Worm (Caenorhabditis elegans) whole organism, dauer: ENCODE results near the gene pat-3.

Experiments
- unc-62 ChIP-seq: sonication (generic microtip); optimal IDR thresholded peaks from 2 replicates; lab custom pipeline; 2017; ENCODE audit warnings: missing biosample characterization, missing genetic modification reagents, missing genetic modification characterization

pat-3 gene

ce11 chrIII:3914049-3914448, at the start of gene pat-3:
Gene pat-3, minus strand, starts transcription at chrIII:3914149.
- no peak for TF ChIP-seq unc-62

- no peak for TF ChIP-seq unc-62
Observed at ce11 chrIII:3959987-3960386, 46.0 kb upstream of the pat-3 start, which contains the start of gene R10E9.3. Gene R10E9.3, plus strand, starts transcription at chrIII:3960221.

DNA sequence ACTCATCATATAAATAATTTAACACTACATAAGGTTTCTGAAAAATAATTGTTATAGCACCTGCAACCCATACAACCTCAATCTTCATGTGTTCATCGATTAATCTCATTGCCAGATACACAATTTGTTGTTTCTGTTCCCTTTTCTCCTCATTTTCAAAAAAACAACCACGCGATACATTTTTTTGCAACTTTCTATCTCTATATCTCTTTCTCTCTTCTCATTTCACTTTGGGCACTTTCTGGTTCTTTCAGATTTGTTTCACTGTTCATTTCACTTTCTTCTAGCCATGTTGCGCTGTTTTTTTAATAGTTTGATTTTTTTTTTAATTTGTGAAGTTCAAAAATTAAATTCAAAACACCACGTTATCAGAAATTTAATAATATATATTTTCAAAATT, 45.3 kb upstream of the pat-3 start:
- no peak for TF ChIP-seq unc-62

DNA sequence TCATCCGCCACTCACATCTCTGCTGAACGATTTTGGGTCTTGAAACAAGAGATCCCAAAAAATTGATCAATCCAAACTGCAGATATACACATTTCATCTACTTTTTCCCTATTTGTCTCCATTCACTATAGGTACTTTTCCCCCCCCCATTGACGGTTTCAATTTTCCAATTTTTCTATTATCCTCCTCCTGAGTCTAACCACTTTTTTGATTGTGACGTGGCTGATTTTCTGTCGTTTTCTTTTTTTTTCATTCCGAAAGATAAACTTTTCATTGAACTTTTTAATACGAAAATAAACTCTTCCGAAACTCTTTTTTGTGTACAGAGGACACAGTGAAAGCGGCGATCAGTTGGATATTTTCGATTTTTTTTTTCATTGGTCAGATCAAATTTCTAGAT, 43.9 kb upstream of the pat-3 start:
- no peak for TF ChIP-seq unc-62

ce11 chrIII:3957119-3957739, 43.3 kb upstream of the pat-3 start:
- TF ChIP-seq unc-62: no peak

DNA sequence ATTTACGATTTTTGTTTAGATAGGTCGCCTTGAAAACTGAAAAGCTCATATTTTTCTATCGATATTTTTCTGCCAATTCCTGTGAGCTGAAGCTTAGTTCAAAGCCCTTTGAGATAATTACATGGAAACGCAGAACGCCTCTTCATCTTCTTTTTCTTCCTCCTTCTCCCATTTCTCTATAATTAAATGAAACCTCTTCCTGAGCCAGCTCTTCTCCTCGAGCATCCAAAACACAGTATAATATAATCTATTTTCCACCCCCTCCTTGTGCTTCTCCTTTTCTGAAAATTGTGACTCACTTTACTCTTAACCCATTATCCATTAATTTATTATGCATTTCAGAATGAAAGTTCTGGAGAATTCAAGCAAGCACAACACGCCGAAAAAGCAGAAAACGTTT, 42.3 kb upstream of the pat-3 start, which contains the start of gene F37A8.5:
TSS of gene F37A8.5 (plus strand) at position 332 of the 400 bp plus-strand sequence.
- no peak for TF ChIP-seq unc-62

- no peak for TF ChIP-seq unc-62
Observed at ce11 chrIII:3955674-3956073, 41.7 kb upstream of the pat-3 start.

ce11 chrIII:3954828-3955227, 40.9 kb upstream of the pat-3 start:
- TF ChIP-seq unc-62: no peak

ce11 chrIII:3954220-3954619, 40.3 kb upstream of the pat-3 start:
- no peak for TF ChIP-seq unc-62

ce11 chrIII:3953235-3953634, 39.3 kb upstream of the pat-3 start:
- TF ChIP-seq unc-62: no peak

DNA sequence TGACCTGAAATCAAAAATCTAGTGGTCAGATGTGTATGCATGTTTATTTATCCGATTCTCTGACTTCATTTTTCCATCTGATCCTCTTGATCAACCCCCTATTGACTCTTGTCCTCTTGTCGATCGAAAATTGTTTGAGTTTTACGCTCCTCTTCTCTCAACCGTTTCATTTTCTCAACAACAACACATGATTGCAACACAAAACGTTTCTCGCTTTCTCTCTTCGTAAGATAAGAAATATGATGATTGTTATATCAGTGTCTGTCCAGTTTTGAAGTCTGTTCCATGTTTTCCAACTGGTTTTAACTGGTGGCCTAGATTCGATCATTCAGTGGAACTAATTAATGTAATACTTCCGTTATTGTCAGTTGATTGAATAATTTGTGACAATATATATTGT, 38.1 kb upstream of the pat-3 start:
- no peak for TF ChIP-seq unc-62

ce11 chrIII:3935808-3936207, 21.9 kb upstream of the pat-3 start, which contains the start of gene npl-10:
Gene npl-10, minus strand, starts transcription at chrIII:3935908.
- TF ChIP-seq unc-62: no peak

DNA sequence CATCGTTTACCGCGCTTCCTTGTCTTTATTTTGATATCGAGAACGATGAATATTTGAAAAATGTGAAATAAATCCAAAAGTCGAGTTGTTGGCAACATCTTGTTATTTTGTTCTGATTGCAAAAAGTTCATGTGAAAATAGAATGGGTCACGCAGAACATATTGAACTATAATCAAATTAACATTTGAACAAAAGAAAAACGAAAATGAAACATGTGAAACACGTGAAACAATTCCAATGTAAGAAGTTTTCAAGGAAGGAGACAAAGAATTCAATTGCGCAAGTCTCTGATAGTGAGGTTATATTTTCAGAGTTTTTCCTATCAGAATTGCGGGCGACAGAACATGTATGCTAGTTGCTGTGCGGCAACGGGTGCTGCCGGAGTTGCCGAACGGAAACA, 17.5 kb upstream of the pat-3 start, which contains the start of gene F37A8.2:
TSS of gene F37A8.2 (minus strand) at position 101 of the 400 bp plus-strand sequence.
- TF ChIP-seq unc-62: no peak

DNA sequence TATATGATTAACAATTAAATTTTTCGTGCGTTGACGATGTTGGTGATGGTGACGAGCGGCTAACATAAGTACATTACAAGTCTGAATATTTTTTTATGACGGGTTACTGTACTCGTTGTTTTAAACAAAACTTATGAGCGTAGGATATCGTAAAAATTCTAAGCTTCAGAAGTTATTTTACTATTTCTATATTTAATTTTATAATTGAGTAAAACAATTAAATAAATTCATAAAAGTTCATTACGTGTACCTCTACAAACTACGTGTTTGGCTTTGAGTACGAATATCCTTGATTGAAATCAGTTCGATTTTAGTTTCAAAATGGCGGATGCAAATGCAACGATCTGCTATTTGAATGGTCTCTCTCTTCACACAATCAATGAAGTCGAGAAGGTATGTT, 14.2 kb upstream of the pat-3 start, which contains the start of gene F37A8.1:
TSS of gene F37A8.1 (plus strand) at position 301 of the 400 bp plus-strand sequence.
- TF ChIP-seq unc-62: no peak

- no peak for TF ChIP-seq unc-62
Observed at ce11 chrIII:3927450-3927849, 13.5 kb upstream of the pat-3 start.

ce11 chrIII:3926801-3927200, 12.9 kb upstream of the pat-3 start:
- no peak for TF ChIP-seq unc-62

DNA sequence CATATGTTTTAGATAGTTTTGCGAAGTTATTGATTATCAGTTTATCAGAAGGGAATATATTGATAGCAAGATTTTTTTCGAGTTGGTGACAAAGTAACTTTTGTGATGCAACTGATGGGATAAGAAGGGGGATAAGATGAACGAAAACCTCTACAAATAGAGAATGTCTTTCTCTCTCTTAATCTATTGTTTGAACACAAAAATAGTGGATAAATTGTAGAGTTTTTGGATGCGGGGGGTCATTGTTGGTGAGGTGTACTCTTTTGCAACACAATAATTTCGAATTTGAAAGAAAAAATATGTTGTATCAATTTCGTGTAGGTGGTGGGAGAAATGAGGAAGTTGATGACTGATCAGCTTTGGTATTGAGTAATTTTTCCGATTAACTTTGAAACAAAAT, 12.2 kb upstream of the pat-3 start, which contains the start of gene ZK1058.9:
TSS of gene ZK1058.9 (minus strand) at position 101 of the 400 bp plus-strand sequence.
- no peak for TF ChIP-seq unc-62

- no peak for TF ChIP-seq unc-62
Observed at ce11 chrIII:3921646-3922328, 7.8 kb upstream of the pat-3 start, which contains the start of the genes metl-6 and nit-1. Gene metl-6, minus strand, starts transcription at chrIII:3921711. Gene nit-1, plus strand, starts transcription at chrIII:3922207.
